Worm (Caenorhabditis elegans): ENCODE results near the gene T07F8.4.
A peak's percentile ranks its signal among the peaks of the same experiment; 100 is the strongest.

Gene T07F8.4

DNA sequence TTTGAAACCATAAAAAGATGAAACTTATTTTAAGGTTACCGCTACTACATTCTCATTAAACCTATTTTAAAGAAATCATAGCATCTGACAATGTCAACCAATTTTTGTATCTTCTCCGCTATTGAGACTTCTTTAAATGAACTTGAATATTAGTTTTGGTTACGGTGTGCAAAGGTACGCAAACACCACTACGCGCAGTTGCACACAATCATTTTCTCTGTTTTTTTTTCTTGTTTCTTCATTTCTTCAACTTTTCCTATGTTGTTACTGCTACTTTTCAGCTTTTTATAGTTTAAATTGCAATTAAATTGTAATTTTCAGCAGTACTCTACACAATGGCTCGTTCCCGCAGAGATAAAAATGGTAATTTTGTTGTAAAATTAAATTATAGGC lies 20.2 kb downstream of the T07F8.4 start, which contains the start of gene F10E7.5 (continued):
- TF ChIP-seq zag-1 (tag; optimal IDR thresholded peaks at IDR 0.05), result no peak
- TF ChIP-seq lin-13 (GFP tag; optimal IDR thresholded peaks at IDR 0.05), result peak; percentile 15
- no peak for TF ChIP-seq ceh-62 (tag; optimal IDR thresholded peaks at IDR 0.05)
- no peak for TF ChIP-seq F49E8.2 (tag; optimal IDR thresholded peaks at IDR 0.05; ENCODE audit: borderline replicate concordance)
- no peak for TF ChIP-seq ztf-7 (tag; optimal IDR thresholded peaks at IDR 0.05)

DNA sequence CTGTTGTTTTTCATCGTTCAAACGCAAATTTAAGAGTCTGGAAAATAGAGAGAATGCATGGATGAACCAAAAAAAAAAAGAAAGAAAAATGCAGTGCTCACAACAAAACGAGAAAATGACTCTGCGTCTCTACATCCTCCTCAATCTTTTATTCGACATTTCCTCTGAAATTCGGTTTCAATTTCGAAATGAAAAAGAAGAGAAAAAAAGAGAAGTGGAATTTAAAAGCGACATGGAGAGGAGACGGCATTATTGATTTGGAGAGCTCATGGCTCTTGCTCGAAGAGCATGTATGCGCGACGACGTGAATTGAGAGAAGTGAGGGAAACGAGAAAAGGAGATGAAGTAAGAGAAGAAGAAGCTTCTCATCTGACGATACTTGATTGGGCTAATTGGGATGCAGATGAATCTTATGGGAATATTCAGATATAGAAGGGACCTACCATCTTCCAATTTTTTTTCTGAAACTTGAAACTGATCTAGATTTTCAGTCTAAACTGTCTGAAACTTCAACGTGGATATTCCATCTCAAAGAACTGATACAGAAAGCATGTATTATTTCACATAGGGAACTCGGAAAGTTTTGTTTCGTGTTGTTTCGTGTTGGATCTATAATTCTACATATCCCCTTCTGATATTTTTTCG lies 20.7 kb downstream of the T07F8.4 start:
- TF ChIP-seq nhr-111 (GFP tag; optimal IDR thresholded peaks at IDR 0.05) (no peak), lsy-2 (tag; optimal IDR thresholded peaks at IDR 0.05) (peak in 1 of 2 experiments; percentile 53), fkh-10 (GFP tag; optimal IDR thresholded peaks at IDR 0.05) (peak; percentile 45), unc-62 (GFP tag; optimal IDR thresholded peaks at IDR 0.05 in 1 of 2) (peak in 1 of 2 experiments; percentile 95), unc-62 (tag; optimal IDR thresholded peaks at IDR 0.05) (no peak), nhr-41 (GFP tag; IDR thresholded peaks at IDR 0.05) (no peak), hmg-1.1 (GFP tag; IDR thresholded peaks at IDR 0.05) (0 out of 2 replicates have a peak, but pooled peaks have one; percentile 9), zag-1 (tag; optimal IDR thresholded peaks at IDR 0.05) (no peak), arid-1 (GFP tag; conservative IDR thresholded peaks at IDR 0.05) (no peak), dve-1 (tag; optimal IDR thresholded peaks at IDR 0.05; ENCODE audit: insufficient read depth) (no peak), D1046.2 (GFP tag; IDR thresholded peaks at IDR 0.05) (no peak)

DNA sequence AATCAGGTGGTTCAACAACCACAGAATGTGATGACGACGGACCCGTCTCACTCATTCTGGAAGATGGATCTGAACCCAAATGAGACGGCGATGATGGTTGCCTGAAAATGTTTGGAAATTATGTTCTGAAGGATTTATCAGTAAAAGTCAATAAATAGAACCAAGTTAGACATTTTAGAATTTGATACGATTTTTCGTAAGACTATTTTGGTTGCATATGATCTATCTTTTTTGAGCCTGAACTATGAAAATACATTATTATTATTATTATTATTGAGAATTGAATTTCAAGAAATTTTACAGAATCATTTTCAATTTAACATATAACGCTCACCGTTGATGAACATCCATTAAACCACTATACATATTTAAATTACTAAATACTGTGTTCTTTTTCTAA lies 21.9 kb downstream of the T07F8.4 start, which contains the start of gene F10E7.9:
Gene F10E7.9, minus strand, starts transcription at position 101 of the 400 bp plus-strand sequence.
- TF ChIP-seq daf-16 (GFP tag; optimal IDR thresholded peaks at IDR 0.05), result no peak
- TF ChIP-seq daf-16 (tag; optimal IDR thresholded peaks at IDR 0.05), result no peak
- TF ChIP-seq ztf-11 (tag; optimal IDR thresholded peaks at IDR 0.05), result no peak
- TF ChIP-seq attf-4 (tag; optimal IDR thresholded peaks at IDR 0.05), result no peak
- no peak for TF ChIP-seq gei-8 (GFP tag; optimal IDR thresholded peaks at IDR 0.05)
- TF ChIP-seq mxl-3 (GFP tag; optimal IDR thresholded peaks at IDR 0.05), result no peak
- TF ChIP-seq hif-1 (tag; optimal IDR thresholded peaks at IDR 0.05), result no peak
- TF ChIP-seq F44E2.7 (GFP tag; IDR thresholded peaks at IDR 0.05), result no peak
- no peak for TF ChIP-seq lim-7 (GFP tag; IDR thresholded peaks at IDR 0.05)
- TF ChIP-seq daf-19 (GFP tag; conservative IDR thresholded peaks at IDR 0.05), result no peak
- no peak for TF ChIP-seq ama-1 (optimal IDR thresholded peaks at IDR 0.05)
- TF ChIP-seq set-16 (GFP tag; IDR thresholded peaks at IDR 0.05), result no peak
- TF ChIP-seq skn-1 (tag; optimal IDR thresholded peaks at IDR 0.05), result no peak
- TF ChIP-seq nhr-76 (tag; optimal IDR thresholded peaks at IDR 0.05), result no peak
- TF ChIP-seq T26A8.4 (GFP tag; IDR thresholded peaks at IDR 0.05), result no peak
- no peak for TF ChIP-seq ceh-20 (GFP tag; IDR thresholded peaks at IDR 0.05)
- TF ChIP-seq lin-29 (GFP tag; IDR thresholded peaks at IDR 0.05), result no peak
- no peak for TF ChIP-seq mdl-1 (tag; optimal IDR thresholded peaks at IDR 0.05)
- no peak for TF ChIP-seq nhr-42 (GFP tag; IDR thresholded peaks at IDR 0.05)
- TF ChIP-seq nhr-77 (tag; optimal IDR thresholded peaks at IDR 0.05), result no peak

DNA sequence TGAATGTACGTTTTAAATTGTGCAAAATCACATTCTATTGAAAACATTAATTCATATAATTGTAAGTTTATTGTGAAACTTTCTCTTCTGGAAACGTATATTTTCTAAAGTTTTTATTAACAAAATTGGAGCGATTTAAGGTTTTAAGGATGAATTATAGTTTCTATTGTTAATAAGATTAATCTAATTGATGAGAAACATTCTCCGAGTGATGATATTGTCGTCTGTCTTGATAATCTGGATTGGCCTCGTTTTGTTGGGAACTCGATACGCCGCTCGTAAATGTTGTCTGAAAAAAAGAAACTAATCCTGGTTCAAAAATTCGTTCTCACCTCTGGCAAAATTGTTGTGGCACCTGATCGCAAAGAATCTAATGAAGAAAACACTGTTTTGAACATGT lies 25.5 kb downstream of the T07F8.4 start:
- TF ChIP-seq nhr-6 (tag; optimal IDR thresholded peaks at IDR 0.05) (no peak), lin-38 (GFP tag; IDR thresholded peaks at IDR 0.05) (peak; percentile 37; the same call in 1 of the 2 replicates), Y48G9A.11 (GFP tag; IDR thresholded peaks at IDR 0.05) (peak; percentile 59)
